Worm (Caenorhabditis elegans) whole organism, midembryonic: Measurements from ENCODE around the gene sri-65.

Source experiments
- T22C8.4 ChIP-seq: fragments of 200-800 bp; sonication (Bioruptor generic); IDR thresholded peaks from 2 replicates; pipeline ENCODE4 v1.3.6; 2022; ENCODE audit warnings: missing genetic modification characterization, missing compliant biosample characterization
- cog-1 ChIP-seq: sonication (generic microtip); optimal IDR thresholded peaks from 2 replicates; lab custom pipeline; 2016; ENCODE audit warnings: missing genetic modification characterization, missing compliant biosample characterization
- flt-1 ChIP-seq: fragments of 200-800 bp; sonication (Bioruptor generic); IDR thresholded peaks from 2 replicates; pipeline ENCODE4 v1.3.6; 2022; ENCODE audit warnings: missing genetic modification characterization, missing compliant biosample characterization
- klf-2 ChIP-seq: fragments of 200-800 bp; sonication (Bioruptor generic); conservative IDR thresholded peaks from 2 replicates; pipeline ENCODE4 v1.3.6; 2022; ENCODE audit warnings: missing genetic modification reagents, missing genetic modification characterization, missing compliant biosample characterization
- med-1 ChIP-seq: sonication (generic microtip); optimal IDR thresholded peaks from 2 replicates; lab custom pipeline; 2017; ENCODE audit warnings: missing genetic modification characterization, mild to moderate bottlenecking, missing compliant biosample characterization, antibody characterized with exemption, missing genetic modification reagents; ENCODE audit not compliant: insufficient read depth
- ref-1 ChIP-seq: fragments of 200-800 bp; sonication (Bioruptor generic); conservative IDR thresholded peaks from 2 replicates; pipeline ENCODE4 v1.3.6; 2022; ENCODE audit warnings: missing genetic modification reagents, missing genetic modification characterization, missing compliant biosample characterization
- tab-1 ChIP-seq: fragments of 200-800 bp; sonication (Bioruptor generic); IDR thresholded peaks from 2 replicates; pipeline ENCODE4 v1.3.6; 2022; ENCODE audit warnings: missing genetic modification characterization, missing compliant biosample characterization
- ztf-23 ChIP-seq: fragments of 200-800 bp; sonication (Bioruptor generic); IDR thresholded peaks from 2 replicates; pipeline ENCODE4 v1.3.6; 2022; ENCODE audit warnings: missing genetic modification reagents, missing genetic modification characterization, missing compliant biosample characterization
- ztf-29 ChIP-seq: fragments of 200-800 bp; sonication (Bioruptor generic); IDR thresholded peaks from 2 replicates; pipeline ENCODE4 v1.3.6; 2022; ENCODE audit warnings: missing genetic modification reagents, missing genetic modification characterization, missing compliant biosample characterization

ce11 chrV:16382949-16383348, 5.2 kb downstream of the sri-65 start:
- TF ChIP-seq ztf-23 (GFP tag; lab: Robert Waterston, UW) (no peak), flt-1 (GFP tag; lab: Robert Waterston, UW) (no peak), T22C8.4 (GFP tag; lab: Robert Waterston, UW) (no peak), ref-1 (no peak), klf-2 (no peak), tab-1 (GFP tag; lab: Robert Waterston, UW) (no peak), med-1 (GFP tag; lab: Kevin White, UChicago) (no peak), cog-1 (no peak), ztf-29 (no peak)
